Worm (Caenorhabditis elegans): Measurements from ENCODE around the gene asp-19.

DNA sequence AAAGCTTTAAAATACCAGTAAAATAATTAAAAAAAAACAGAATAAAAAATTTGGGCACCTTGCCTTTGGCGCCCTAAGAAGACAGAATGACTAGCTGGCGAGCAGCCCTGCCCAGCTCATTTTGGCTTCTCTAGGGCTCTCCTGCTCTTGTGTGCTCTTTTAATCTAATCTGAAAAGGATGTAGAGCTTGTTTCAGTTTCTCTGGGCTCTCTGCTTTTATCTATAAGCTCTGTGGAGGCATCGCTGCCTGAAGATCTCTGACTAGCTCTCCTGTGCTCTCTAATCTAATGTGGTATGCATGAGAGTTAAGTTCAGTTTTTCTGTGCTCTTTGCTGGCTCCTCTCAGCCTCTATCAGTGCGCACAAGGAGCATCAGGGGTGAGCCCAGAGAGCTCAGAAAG is 3.3 kb downstream of the asp-19 start:
- TF ChIP-seq flt-1 (GFP tag; IDR thresholded peaks at IDR 0.05) (no peak), tab-1 (GFP tag; IDR thresholded peaks at IDR 0.05) (no peak), med-1 (GFP tag; optimal IDR thresholded peaks at IDR 0.05; ENCODE audit: insufficient read depth) (no peak), cog-1 (tag; optimal IDR thresholded peaks at IDR 0.05) (no peak), ztf-29 (GFP tag; IDR thresholded peaks at IDR 0.05) (no peak), klf-2 (GFP tag; conservative IDR thresholded peaks at IDR 0.05) (no peak), ref-1 (GFP tag; conservative IDR thresholded peaks at IDR 0.05) (no peak), T22C8.4 (GFP tag; IDR thresholded peaks at IDR 0.05) (no peak)

All from whole organism, midembryonic.